Worm (Caenorhabditis elegans) whole organism, L2 larva: Measurements from ENCODE around the gene kcmf-1.

Source experiments
- C34F6.9 ChIP-seq: fragments of 150-350 bp; optimal IDR thresholded peaks from 2 replicates; lab custom pipeline; 2014; ENCODE audit warnings: missing biosample characterization, missing genetic modification characterization
- F13H6.1 ChIP-seq: sonication (generic microtip); optimal IDR thresholded peaks from 2 replicates; lab custom pipeline; 2016; ENCODE audit warnings: missing genetic modification characterization, missing compliant biosample characterization
- R02D3.7 ChIP-seq: fragments of 150-350 bp; optimal IDR thresholded peaks from 2 replicates; lab custom pipeline; 2014; ENCODE audit warnings: missing biosample characterization, missing genetic modification characterization
- Y55F3AM.14 ChIP-seq: fragments of 200-800 bp; sonication (Bioruptor generic); optimal IDR thresholded peaks from 2 replicates; lab custom pipeline; 2018; ENCODE audit warnings: mild to moderate bottlenecking, missing genetic modification characterization, missing compliant biosample characterization
- ZK546.5 ChIP-seq: sonication (generic microtip); optimal IDR thresholded peaks from 2 replicates; lab custom pipeline; 2017; ENCODE audit warnings: missing biosample characterization, missing genetic modification characterization
- alr-1 ChIP-seq: fragments of 150-350 bp; optimal IDR thresholded peaks from 2 replicates; lab custom pipeline; 2014; ENCODE audit warnings: missing biosample characterization, missing genetic modification characterization
- aly-2 ChIP-seq: fragments of 150-350 bp; optimal IDR thresholded peaks from 2 replicates; lab custom pipeline; 2014; ENCODE audit warnings: missing biosample characterization, missing genetic modification characterization
- ama-1 ChIP-seq: fragments of 150-350 bp; optimal IDR thresholded peaks from 2 replicates; lab custom pipeline; 2018; ENCODE audit warnings: inconsistent platforms
- blmp-1 ChIP-seq: sonication (generic microtip); optimal IDR thresholded peaks from 2 replicates; lab custom pipeline; 2017; ENCODE audit warnings: missing genetic modification characterization, mild to moderate bottlenecking, missing compliant biosample characterization, antibody characterized with exemption, moderate library complexity; ENCODE audit not compliant: insufficient read depth
- ceh-82 ChIP-seq: fragments of 150-350 bp; optimal IDR thresholded peaks from 2 replicates; lab custom pipeline; 2014; ENCODE audit warnings: missing biosample characterization, missing genetic modification characterization
- crh-2 ChIP-seq: sonication (generic microtip); optimal IDR thresholded peaks from 2 replicates; lab custom pipeline; 2017; ENCODE audit warnings: missing biosample characterization, missing genetic modification characterization
- dmd-4 ChIP-seq: sonication (generic microtip); optimal IDR thresholded peaks from 2 replicates; lab custom pipeline; 2017; ENCODE audit warnings: missing biosample characterization, missing genetic modification characterization
- egl-27 ChIP-seq: sonication (generic microtip); optimal IDR thresholded peaks from 3 replicates; lab custom pipeline; 2017; ENCODE audit warnings: missing biosample characterization, missing genetic modification reagents, missing genetic modification characterization
- elt-1 ChIP-seq: fragments of 150-350 bp; optimal IDR thresholded peaks from 2 replicates; lab custom pipeline; 2014; ENCODE audit warnings: missing biosample characterization, missing genetic modification characterization
- elt-3 ChIP-seq: sonication (generic microtip); optimal IDR thresholded peaks from 2 replicates; lab custom pipeline; 2017; ENCODE audit warnings: missing biosample characterization, missing genetic modification characterization
- fos-1 ChIP-seq: fragments of 150-350 bp; optimal IDR thresholded peaks from 2 replicates; lab custom pipeline; 2014; ENCODE audit warnings: missing biosample characterization, missing genetic modification characterization
- gmeb-1 ChIP-seq: fragments of 150-350 bp; optimal IDR thresholded peaks from 2 replicates; lab custom pipeline; 2014; ENCODE audit warnings: missing biosample characterization, missing genetic modification characterization
- lin-11 ChIP-seq: fragments of 150-350 bp; sonication (generic microtip); optimal IDR thresholded peaks from 2 replicates; lab custom pipeline; 2014; ENCODE audit warnings: missing biosample characterization, missing genetic modification characterization, inconsistent platforms, mixed read lengths
- lsy-2 ChIP-seq, 2 experiments: fragments of 150-350 bp in 1 of 2; sonication (generic microtip) in 1 of 2; optimal IDR thresholded peaks; 2 replicates each; lab custom pipeline; 2014 to 2017; ENCODE audit warnings: missing biosample characterization in 2 of 2, missing genetic modification characterization in 2 of 2
- mab-5 ChIP-seq: fragments of 150-350 bp; optimal IDR thresholded peaks from 2 replicates; lab custom pipeline; 2014; ENCODE audit warnings: missing biosample characterization, missing genetic modification characterization
- mbf-1 ChIP-seq: sonication (generic microtip); optimal IDR thresholded peaks from 2 replicates; lab custom pipeline; 2017; ENCODE audit warnings: missing biosample characterization, missing genetic modification characterization
- mdl-1 ChIP-seq, 2 experiments: fragments of 150-350 bp in 1 of 2; sonication (generic microtip) in 1 of 2; optimal IDR thresholded peaks; 2 replicates each; lab custom pipeline; 2017; ENCODE audit warnings: missing biosample characterization in 2 of 2, missing genetic modification characterization in 2 of 2
- nhr-10 ChIP-seq: sonication (generic microtip); optimal IDR thresholded peaks from 2 replicates; lab custom pipeline; 2017; ENCODE audit warnings: missing biosample characterization, missing genetic modification characterization
- nhr-11 ChIP-seq: fragments of 150-350 bp; optimal IDR thresholded peaks from 2 replicates; lab custom pipeline; 2014; ENCODE audit warnings: missing biosample characterization, missing genetic modification characterization
- nhr-12 ChIP-seq: fragments of 150-350 bp; optimal IDR thresholded peaks from 2 replicates; lab custom pipeline; 2014; ENCODE audit warnings: missing biosample characterization, missing genetic modification characterization
- nhr-129 ChIP-seq: fragments of 150-350 bp; optimal IDR thresholded peaks from 2 replicates; lab custom pipeline; 2014; ENCODE audit warnings: missing biosample characterization, missing genetic modification characterization
- nhr-21 ChIP-seq: fragments of 150-350 bp; optimal IDR thresholded peaks from 2 replicates; lab custom pipeline; 2014; ENCODE audit warnings: missing biosample characterization, missing genetic modification characterization
- nhr-23 ChIP-seq: fragments of 150-350 bp; optimal IDR thresholded peaks from 2 replicates; lab custom pipeline; 2014; ENCODE audit warnings: missing biosample characterization, missing genetic modification reagents, missing genetic modification characterization
- nhr-237 ChIP-seq: fragments of 150-350 bp; optimal IDR thresholded peaks from 2 replicates; lab custom pipeline; 2014; ENCODE audit warnings: missing biosample characterization, missing genetic modification characterization
- nhr-25 ChIP-seq: fragments of 150-350 bp; sonication (generic microtip); optimal IDR thresholded peaks from 3 replicates; lab custom pipeline; 2014; ENCODE audit warnings: missing biosample characterization, missing genetic modification characterization
- nhr-6 ChIP-seq: fragments of 150-350 bp; optimal IDR thresholded peaks from 2 replicates; lab custom pipeline; 2014; ENCODE audit warnings: missing biosample characterization, missing genetic modification characterization
- nhr-77 ChIP-seq: fragments of 150-350 bp; optimal IDR thresholded peaks from 2 replicates; lab custom pipeline; 2014; ENCODE audit warnings: missing biosample characterization, missing genetic modification characterization
- peb-1 ChIP-seq: fragments of 150-350 bp; optimal IDR thresholded peaks from 2 replicates; lab custom pipeline; 2014; ENCODE audit warnings: missing biosample characterization, missing genetic modification characterization
- sem-4 ChIP-seq: fragments of 150-350 bp; optimal IDR thresholded peaks from 2 replicates; lab custom pipeline; 2014; ENCODE audit warnings: missing biosample characterization, missing genetic modification reagents, missing genetic modification characterization
- skn-1 ChIP-seq: sonication (generic microtip); optimal IDR thresholded peaks from 2 replicates; lab custom pipeline; 2017; ENCODE audit warnings: missing biosample characterization, missing genetic modification characterization
- sma-3 ChIP-seq: sonication (generic microtip); optimal IDR thresholded peaks from 2 replicates; lab custom pipeline; 2016; ENCODE audit warnings: missing genetic modification reagents, missing genetic modification characterization, missing compliant biosample characterization
- sma-9 ChIP-seq, 2 experiments: fragments of 150-350 bp in 1 of 2; sonication (generic microtip) in 1 of 2; optimal IDR thresholded peaks; 2 replicates each; lab custom pipeline; 2014 to 2016; ENCODE audit warnings: missing genetic modification characterization in 2 of 2, mild to moderate bottlenecking in 1 of 2, missing biosample characterization in 1 of 2, missing compliant biosample characterization in 1 of 2, missing genetic modification reagents in 1 of 2, moderate library complexity in 1 of 2
- snpc-4 ChIP-seq: fragments of 150-350 bp; optimal IDR thresholded peaks from 2 replicates; lab custom pipeline; 2014; ENCODE audit warnings: missing biosample characterization, missing genetic modification characterization
- unc-39 ChIP-seq: fragments of 150-350 bp; optimal IDR thresholded peaks from 2 replicates; lab custom pipeline; 2014; ENCODE audit warnings: missing biosample characterization, missing genetic modification characterization
- unc-55 ChIP-seq: fragments of 150-350 bp; sonication (generic microtip); optimal IDR thresholded peaks from 3 replicates; lab custom pipeline; 2014; ENCODE audit warnings: missing biosample characterization, missing genetic modification reagents, missing genetic modification characterization
- unc-62 ChIP-seq: fragments of 150-350 bp; optimal IDR thresholded peaks from 2 replicates; lab custom pipeline; 2014; ENCODE audit warnings: missing biosample characterization, missing genetic modification reagents, missing genetic modification characterization
- zag-1 ChIP-seq: fragments of 150-350 bp; optimal IDR thresholded peaks from 2 replicates; lab custom pipeline; 2014; ENCODE audit warnings: missing biosample characterization, missing genetic modification characterization
- ztf-1 ChIP-seq: fragments of 200-800 bp; sonication (Bioruptor generic); conservative IDR thresholded peaks from 2 replicates; pipeline ENCODE4 v1.3.6; 2022; ENCODE audit warnings: missing genetic modification characterization, missing compliant biosample characterization
- ztf-11 ChIP-seq: sonication (generic microtip); optimal IDR thresholded peaks from 2 replicates; lab custom pipeline; 2017; ENCODE audit warnings: missing biosample characterization, missing genetic modification characterization
- ztf-4 ChIP-seq: fragments of 150-350 bp; optimal IDR thresholded peaks from 2 replicates; lab custom pipeline; 2014; ENCODE audit warnings: missing biosample characterization, missing genetic modification characterization

The kcmf-1 gene

ce11 chrIII:7783354-7783753, 45.9 kb upstream of the kcmf-1 start, which contains the start of gene mab-5:
Gene mab-5 (minus strand): TSS chrIII:7783454.
- TF ChIP-seq ama-1 (no peak), mab-5 (no peak), crh-2 (tag; lab: Kevin White, UChicago) (no peak), sem-4 (no peak), blmp-1 (no peak), nhr-77 (no peak)
- TF ChIP-seq, all 48 proteins: peak for 0

DNA sequence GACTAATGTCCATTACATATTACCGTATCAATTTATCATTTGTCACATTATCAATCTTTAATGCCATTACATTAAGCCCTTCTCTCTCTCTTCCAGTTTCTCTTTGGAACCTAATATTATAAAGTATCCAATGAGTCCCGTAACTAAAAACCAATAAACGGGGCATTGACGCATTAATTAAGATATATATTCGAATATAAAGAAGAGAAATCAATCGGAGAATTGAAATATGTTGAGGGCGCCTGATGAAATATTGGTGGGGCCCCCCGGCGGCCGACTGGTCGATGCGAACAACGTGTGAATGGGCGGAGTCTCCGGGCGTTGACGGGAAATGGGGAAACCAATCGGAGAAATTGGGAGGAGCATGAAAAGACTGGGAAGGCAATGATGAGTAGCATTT, 45.0 kb upstream of the kcmf-1 start:
- TF ChIP-seq ztf-11 (tag; lab: Kevin White, UChicago) (no peak), alr-1 (tag; lab: Kevin White, UChicago) (no peak), mbf-1 (tag; lab: Kevin White, UChicago) (no peak), unc-39 (tag; lab: Kevin White, UChicago) (no peak), C34F6.9 (tag; lab: Kevin White, UChicago) (peak; percentile 6), mdl-1 (tag; optimal IDR thresholded peaks at IDR 0.05; lab: Kevin White, UChicago) (no peak), lsy-2 (tag; optimal IDR thresholded peaks at IDR 0.05; lab: Kevin White, UChicago) (peak in 1 of 2 experiments; percentile 68), egl-27 (tag; lab: Kevin White, UChicago) (no peak), ztf-4 (no peak), mab-5 (peak; percentile 98), gmeb-1 (no peak), nhr-23 (tag; lab: Kevin White, UChicago) (no peak), nhr-6 (tag; lab: Kevin White, UChicago) (no peak), nhr-21 (tag; lab: Kevin White, UChicago) (no peak), nhr-129 (tag; lab: Kevin White, UChicago) (no peak), F13H6.1 (peak; percentile 9), Y55F3AM.14 (no peak), ztf-1 (no peak), unc-62 (GFP tag; lab: Kevin White, UChicago) (no peak), nhr-25 (tag; lab: Kevin White, UChicago) (peak; percentile 9), snpc-4 (tag; lab: Kevin White, UChicago) (no peak), sem-4 (peak; percentile 54), sma-3 (GFP tag; lab: Kevin White, UChicago) (no peak), aly-2 (no peak), zag-1 (tag; lab: Kevin White, UChicago) (no peak), nhr-11 (no peak), nhr-77 (no peak)

ce11 chrIII:7788410-7788809, 40.8 kb upstream of the kcmf-1 start:
- TF ChIP-seq mab-5, result peak; percentile 64
- no peak for TF ChIP-seq zag-1 (tag; lab: Kevin White, UChicago)

DNA sequence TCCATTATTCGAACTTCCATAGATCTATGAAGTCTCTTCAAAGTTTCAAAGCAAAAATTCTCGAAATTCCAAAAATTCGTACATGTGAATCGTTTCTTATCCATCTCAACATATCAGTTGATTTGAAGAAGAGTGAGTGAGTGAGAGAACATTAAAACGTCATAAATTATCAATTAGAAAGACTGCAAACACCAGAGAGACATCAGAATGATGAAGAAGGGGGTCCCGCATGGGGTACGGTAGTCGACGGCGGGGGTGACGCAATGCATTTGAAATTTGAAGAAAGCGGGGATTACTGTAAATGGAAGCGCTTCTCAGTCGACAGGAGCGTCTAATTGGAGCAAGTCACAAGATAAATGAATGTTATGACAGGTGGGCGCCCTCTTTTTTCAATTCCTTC, 38.7 kb upstream of the kcmf-1 start:
- TF ChIP-seq nhr-77, result no peak
- peak in 1 of 2 experiments; percentile 82 for TF ChIP-seq lsy-2 (tag; optimal IDR thresholded peaks at IDR 0.05; lab: Kevin White, UChicago)
- no peak for TF ChIP-seq dmd-4 (tag; lab: Kevin White, UChicago)
- no peak for TF ChIP-seq nhr-23 (tag; lab: Kevin White, UChicago)
- no peak for TF ChIP-seq elt-3
- no peak for TF ChIP-seq ztf-4
- TF ChIP-seq gmeb-1, result no peak
- peak; percentile 74 for TF ChIP-seq mab-5
- no peak for TF ChIP-seq peb-1 (tag; lab: Kevin White, UChicago)
- no peak for TF ChIP-seq blmp-1
- TF ChIP-seq alr-1 (tag; lab: Kevin White, UChicago), result no peak
- no peak for TF ChIP-seq ZK546.5 (tag; lab: Kevin White, UChicago)
- no peak for TF ChIP-seq lin-11
- TF ChIP-seq elt-1 (tag; lab: Kevin White, UChicago), result no peak
- TF ChIP-seq unc-62 (GFP tag; lab: Kevin White, UChicago), result no peak
- TF ChIP-seq nhr-10 (tag; lab: Kevin White, UChicago), result no peak
- TF ChIP-seq R02D3.7, result no peak
- no peak for TF ChIP-seq nhr-25 (tag; lab: Kevin White, UChicago)
- no peak for TF ChIP-seq sma-9 (GFP tag; optimal IDR thresholded peaks at IDR 0.05; lab: Kevin White, UChicago)
- no peak for TF ChIP-seq sma-9 (tag; optimal IDR thresholded peaks at IDR 0.05; lab: Kevin White, UChicago)
- no peak for TF ChIP-seq ztf-1
- TF ChIP-seq nhr-21 (tag; lab: Kevin White, UChicago), result no peak
- TF ChIP-seq ama-1, result no peak
- TF ChIP-seq nhr-237 (tag; lab: Kevin White, UChicago), result no peak
- no peak for TF ChIP-seq snpc-4 (tag; lab: Kevin White, UChicago)
- no peak for TF ChIP-seq unc-39 (tag; lab: Kevin White, UChicago)
- no peak for TF ChIP-seq aly-2
- TF ChIP-seq nhr-12 (tag; lab: Kevin White, UChicago), result no peak
- TF ChIP-seq sem-4, result no peak
- no peak for TF ChIP-seq ceh-82 (tag; lab: Kevin White, UChicago)
- no peak for TF ChIP-seq mdl-1 (tag; optimal IDR thresholded peaks at IDR 0.05; lab: Kevin White, UChicago)
- no peak for TF ChIP-seq sma-3 (GFP tag; lab: Kevin White, UChicago)
- no peak for TF ChIP-seq skn-1 (tag; lab: Kevin White, UChicago)
- no peak for TF ChIP-seq egl-27 (tag; lab: Kevin White, UChicago)
- TF ChIP-seq ztf-11 (tag; lab: Kevin White, UChicago), result no peak
- TF ChIP-seq fos-1 (tag; lab: Kevin White, UChicago), result no peak
- TF ChIP-seq unc-55 (GFP tag; lab: Kevin White, UChicago), result peak; percentile 42
- TF ChIP-seq nhr-129 (tag; lab: Kevin White, UChicago), result peak; percentile 6
- TF ChIP-seq Y55F3AM.14, result no peak
- TF ChIP-seq F13H6.1, result peak; percentile 22
